Fruit fly (Drosophila melanogaster) whole organism, adult: Measurements from ENCODE around the gene CG11403.

ENCODE experiments used
- CG11617 ChIP-seq: fragments of 200-800 bp; sonication (Bioruptor generic); optimal IDR thresholded peaks from 2 replicates; lab custom pipeline; 2017; ENCODE audit warnings: mild to moderate bottlenecking, missing biosample characterization, missing genetic modification reagents, missing genetic modification characterization
- CG12768 ChIP-seq: fragments of 200-800 bp; sonication (Bioruptor generic); optimal IDR thresholded peaks from 2 replicates; lab custom pipeline; 2017; ENCODE audit warnings: missing biosample characterization, missing genetic modification characterization, mild to moderate bottlenecking, moderate library complexity, missing genetic modification reagents
- CG14711 ChIP-seq: fragments of 200-800 bp; sonication (Bioruptor generic); optimal IDR thresholded peaks from 2 replicates; lab custom pipeline; 2018; ENCODE audit warnings: missing biosample characterization, mild to moderate bottlenecking, missing genetic modification characterization, moderate library complexity
- CG1620 ChIP-seq: fragments of 200-800 bp; sonication (Bioruptor generic); optimal IDR thresholded peaks from 2 replicates; lab custom pipeline; 2016; ENCODE audit warnings: missing biosample characterization, missing genetic modification characterization
- CG33017 ChIP-seq: fragments of 200-800 bp; sonication (Bioruptor generic); optimal IDR thresholded peaks from 2 replicates; lab custom pipeline; 2018; ENCODE audit warnings: missing biosample characterization, mild to moderate bottlenecking, missing genetic modification characterization, moderate library complexity
- CG5204 ChIP-seq: fragments of 200-800 bp; sonication (Bioruptor generic); optimal IDR thresholded peaks from 2 replicates; lab custom pipeline; 2016; ENCODE audit warnings: missing biosample characterization, missing genetic modification characterization
- CG7045 ChIP-seq: fragments of 200-800 bp; sonication (Bioruptor generic); optimal IDR thresholded peaks from 2 replicates; lab custom pipeline; 2017; ENCODE audit warnings: missing biosample characterization, mild to moderate bottlenecking, missing genetic modification characterization
- CG7101 ChIP-seq: fragments of 200-800 bp; sonication (Bioruptor generic); optimal IDR thresholded peaks from 2 replicates; lab custom pipeline; 2018; ENCODE audit warnings: missing biosample characterization, mild to moderate bottlenecking, missing genetic modification characterization, moderate library complexity
- Clk ChIP-seq: fragments of 200-800 bp; sonication (Bioruptor generic); optimal IDR thresholded peaks from 2 replicates; lab custom pipeline; 2017; ENCODE audit warnings: missing biosample characterization, missing genetic modification characterization
- Crg-1 ChIP-seq: fragments of 200-800 bp; sonication (Bioruptor generic); optimal IDR thresholded peaks from 2 replicates; lab custom pipeline; 2016; ENCODE audit warnings: missing biosample characterization, missing genetic modification characterization
- Hr96 ChIP-seq: fragments of 200-800 bp; sonication (Bioruptor generic); optimal IDR thresholded peaks from 2 replicates; lab custom pipeline; 2016; ENCODE audit warnings: missing biosample characterization, missing genetic modification characterization
- Mnt ChIP-seq: fragments of 200-800 bp; sonication (Bioruptor generic); optimal IDR thresholded peaks from 2 replicates; lab custom pipeline; 2016; ENCODE audit warnings: missing biosample characterization, mild to moderate bottlenecking, missing genetic modification characterization
- bab1 ChIP-seq: fragments of 200-800 bp; sonication (Bioruptor generic); optimal IDR thresholded peaks from 3 replicates; lab custom pipeline; 2019; ENCODE audit warnings: missing biosample characterization, mild to moderate bottlenecking, missing genetic modification characterization, moderate library complexity
- cic ChIP-seq: fragments of 200-800 bp; sonication (Bioruptor generic); optimal IDR thresholded peaks from 2 replicates; lab custom pipeline; 2017; ENCODE audit warnings: missing biosample characterization, mild to moderate bottlenecking, missing genetic modification characterization, moderate library complexity
- cnc ChIP-seq, 2 experiments: fragments of >200 bp; optimal IDR thresholded peaks; 2 replicates each; lab custom pipeline; 2017
- kay ChIP-seq: fragments of 200-800 bp; sonication (Bioruptor generic); peaks from one replicate; lab custom pipeline; 2016; ENCODE audit warnings: missing biosample characterization, missing genetic modification characterization, borderline replicate concordance
- ovo ChIP-seq: fragments of 200-800 bp; sonication (Bioruptor generic); optimal IDR thresholded peaks from 2 replicates; lab custom pipeline; 2016; ENCODE audit warnings: missing biosample characterization, missing genetic modification characterization
- pad ChIP-seq: fragments of 200-800 bp; sonication (Bioruptor generic); optimal IDR thresholded peaks from 3 replicates; lab custom pipeline; 2017; ENCODE audit warnings: missing biosample characterization, missing genetic modification characterization, mild to moderate bottlenecking, moderate library complexity, missing genetic modification reagents
- tj ChIP-seq: fragments of 200-800 bp; sonication (Bioruptor generic); optimal IDR thresholded peaks from 3 replicates; lab custom pipeline; 2017; ENCODE audit warnings: missing biosample characterization, mild to moderate bottlenecking, missing genetic modification characterization, moderate library complexity
- toe ChIP-seq: fragments of 200-800 bp; sonication (Bioruptor generic); optimal IDR thresholded peaks from 2 replicates; lab custom pipeline; 2016; ENCODE audit warnings: missing biosample characterization, missing genetic modification characterization

The CG11403 gene

DNA sequence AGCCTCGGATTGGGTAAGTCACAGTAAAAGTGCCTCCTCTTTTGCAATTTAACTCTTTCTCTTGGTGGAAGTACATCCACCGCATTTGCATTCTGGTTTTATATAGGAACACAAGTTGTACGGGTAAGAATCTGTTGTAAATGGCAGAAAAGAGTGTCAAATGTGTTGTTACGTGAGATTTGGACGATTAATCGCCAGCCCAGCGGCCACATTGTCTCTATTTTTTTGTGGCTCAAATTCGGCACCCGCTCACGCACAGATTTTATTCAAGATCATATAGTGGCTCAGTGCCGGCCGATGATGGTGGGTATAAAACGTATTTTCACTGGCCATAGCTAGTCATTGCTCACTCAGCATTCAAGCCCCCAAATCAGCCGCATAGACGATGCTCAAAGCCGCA lies 36.2 kb downstream of the CG11403 start, which contains the start of gene CG11381:
Gene CG11381 (plus strand): TSS at position 301 of the 400 bp plus-strand sequence.
- no peak for TF ChIP-seq Crg-1 (GFP tag; lab: Kevin White, UChicago)
- no peak for TF ChIP-seq CG14711 (tag; lab: Kevin White, UChicago)
- no peak for TF ChIP-seq CG11617
- no peak for TF ChIP-seq kay (GFP tag; lab: Kevin White, UChicago)
- no peak for TF ChIP-seq CG1620 (GFP tag; lab: Kevin White, UChicago)
- TF ChIP-seq pad (GFP tag; lab: Kevin White, UChicago) = no peak
- TF ChIP-seq Hr96 = no peak
- no peak for TF ChIP-seq cic
- no peak for TF ChIP-seq Mnt
- no peak for TF ChIP-seq cnc (optimal IDR thresholded peaks at IDR 0.05; lab: Kevin White, UChicago)
- TF ChIP-seq CG7045 = no peak
- TF ChIP-seq CG5204 (GFP tag; lab: Kevin White, UChicago) = no peak

DNA sequence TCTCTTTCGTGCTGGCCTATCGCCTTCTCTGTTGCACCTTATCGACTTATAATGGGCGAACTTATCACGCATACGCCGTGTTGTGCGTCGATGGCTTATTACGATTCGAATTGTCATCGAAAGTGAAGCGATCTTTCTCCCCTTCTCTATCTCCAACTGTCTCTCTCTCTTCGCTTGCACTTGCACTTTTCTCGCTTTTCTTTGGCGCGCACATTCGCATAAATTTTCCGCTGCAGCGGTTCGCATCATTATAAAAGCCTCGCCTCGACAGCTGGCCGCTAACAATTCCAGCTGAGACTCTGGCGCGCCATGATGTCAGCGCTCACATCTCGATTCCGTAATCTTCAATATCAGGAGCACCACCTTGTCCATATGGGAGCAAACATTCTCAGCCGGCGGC lies 40.4 kb downstream of the CG11403 start, which contains the start of gene CG14625:
Gene CG14625 (plus strand): TSS at position 301 of the 400 bp plus-strand sequence.
- no peak for TF ChIP-seq CG7101 (tag; lab: Kevin White, UChicago)
- TF ChIP-seq ovo (GFP tag; lab: Kevin White, UChicago) = no peak
- no peak for TF ChIP-seq cnc (optimal IDR thresholded peaks at IDR 0.05; lab: Kevin White, UChicago)
- no peak for TF ChIP-seq Mnt
- TF ChIP-seq pad (GFP tag; lab: Kevin White, UChicago) = no peak
- TF ChIP-seq CG33017 (tag; lab: Kevin White, UChicago) = no peak
- TF ChIP-seq cic = no peak
- no peak for TF ChIP-seq CG12768 (GFP tag; lab: Kevin White, UChicago)
- TF ChIP-seq Crg-1 (GFP tag; lab: Kevin White, UChicago) = no peak
- TF ChIP-seq bab1 (GFP tag; lab: Kevin White, UChicago) = no peak

DNA sequence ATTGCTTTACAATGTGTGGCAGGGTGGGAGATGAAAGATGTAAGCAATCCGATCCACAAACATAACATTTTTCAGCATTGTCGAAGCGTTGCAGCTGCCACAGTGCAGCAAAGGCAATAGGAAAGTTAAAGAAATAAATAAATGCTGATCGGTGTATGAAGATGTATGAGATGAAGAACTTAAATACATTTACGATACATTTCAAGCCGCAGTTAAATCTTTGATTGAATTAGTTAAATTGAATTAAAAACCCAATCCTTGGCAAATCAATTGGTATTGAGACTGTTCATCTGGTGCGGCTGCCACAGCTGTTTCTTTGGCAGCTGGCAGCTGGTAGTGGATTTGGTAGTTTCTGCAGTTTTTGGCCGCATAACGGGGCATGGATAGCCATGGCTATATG lies 41.8 kb downstream of the CG11403 start:
- TF ChIP-seq CG1620 (GFP tag; lab: Kevin White, UChicago) (no peak), toe (GFP tag; lab: Kevin White, UChicago) (no peak), cnc (optimal IDR thresholded peaks at IDR 0.05; lab: Kevin White, UChicago) (no peak), Clk (no peak), ovo (GFP tag; lab: Kevin White, UChicago) (no peak), cic (no peak)

DNA sequence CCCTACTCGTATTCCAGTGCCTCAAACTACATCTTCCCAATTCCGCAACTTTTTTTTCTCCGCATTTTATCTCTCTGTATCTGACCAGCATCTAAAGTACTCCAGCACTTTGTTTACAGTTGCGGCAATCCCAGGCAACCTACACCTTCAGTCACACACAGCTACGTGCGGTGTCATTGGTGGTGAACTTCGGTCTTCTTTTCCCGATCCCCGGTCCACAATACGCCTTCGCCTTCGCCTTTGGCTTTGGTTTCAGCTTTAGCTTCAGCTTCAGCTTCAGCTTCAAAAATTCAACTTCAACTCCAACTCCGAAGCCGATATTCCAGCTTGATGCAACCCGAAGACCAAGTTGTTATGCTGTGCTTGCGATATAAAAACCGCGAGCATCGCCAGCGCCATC lies 48.7 kb downstream of the CG11403 start, which contains the start of gene CG11380:
Gene CG11380 (plus strand): TSS at position 301 of the 400 bp plus-strand sequence.
- TF ChIP-seq tj (GFP tag; lab: Kevin White, UChicago) (peak; percentile 41), CG11617 (no peak), pad (GFP tag; lab: Kevin White, UChicago) (no peak)
